Fruit fly (Drosophila melanogaster) whole organism, wandering third instar larva: Measurements from ENCODE around the gene CG17996.
A peak's percentile ranks its signal among the peaks of the same experiment; 100 is the strongest.

ENCODE experiments used
- Abd-B ChIP-seq: fragments of >200 bp; optimal IDR thresholded peaks from 2 replicates; lab custom pipeline; 2017; ENCODE audit warnings: missing biosample characterization, missing genetic modification characterization
- CG32264 ChIP-seq: fragments of 200-800 bp; sonication (Bioruptor generic); optimal IDR thresholded peaks from 2 replicates; lab custom pipeline; 2016; ENCODE audit warnings: missing biosample characterization, missing genetic modification characterization
- CG9705 ChIP-seq: fragments of 200-800 bp; sonication (Bioruptor generic); optimal IDR thresholded peaks from 2 replicates; lab custom pipeline; 2018; ENCODE audit warnings: missing biosample characterization, mild to moderate bottlenecking, missing genetic modification characterization
- CrebA ChIP-seq: fragments of 200-800 bp; sonication (Bioruptor generic); optimal IDR thresholded peaks from 2 replicates; lab custom pipeline; 2016; ENCODE audit warnings: missing biosample characterization, mild to moderate bottlenecking, missing genetic modification characterization, borderline replicate concordance
- Dfd ChIP-seq: fragments of >200 bp; optimal IDR thresholded peaks from 2 replicates; lab custom pipeline; 2017; ENCODE audit warnings: missing biosample characterization, missing genetic modification characterization
- Dif ChIP-seq: fragments of 200-275, 200-300 bp; sonication (Bioruptor generic); optimal IDR thresholded peaks from 2 replicates; lab custom pipeline; 2018; ENCODE audit warnings: missing biosample characterization, missing genetic modification characterization; ENCODE audit not compliant: partially characterized antibody
- GATAd ChIP-seq: sonication (Bioruptor generic); optimal IDR thresholded peaks from 2 replicates; lab custom pipeline; 2016; ENCODE audit warnings: missing biosample characterization, missing genetic modification characterization
- HLH106 ChIP-seq: fragments of 200-800 bp; optimal IDR thresholded peaks from 3 replicates; lab custom pipeline; 2019; ENCODE audit warnings: missing biosample characterization, mild to moderate bottlenecking, missing genetic modification characterization, moderate library complexity
- Hnf4 ChIP-seq: fragments of 200-800 bp; sonication (Bioruptor generic); optimal IDR thresholded peaks from 2 replicates; lab custom pipeline; 2016; ENCODE audit warnings: missing biosample characterization, mild to moderate bottlenecking, missing genetic modification characterization
- Hr78 ChIP-seq: fragments of >200 bp; optimal IDR thresholded peaks from 2 replicates; lab custom pipeline; 2017; ENCODE audit warnings: missing biosample characterization, missing genetic modification characterization
- Hr83 ChIP-seq: fragments of 200-300 bp; sonication (Bioruptor generic); optimal IDR thresholded peaks from 2 replicates; lab custom pipeline; 2016; ENCODE audit warnings: missing biosample characterization, mild to moderate bottlenecking, missing genetic modification characterization, moderate library complexity; ENCODE audit not compliant: poor library complexity, severe bottlenecking
- Jra ChIP-seq: sonication (Bioruptor generic); optimal IDR thresholded peaks from 2 replicates; lab custom pipeline; 2016; ENCODE audit warnings: missing biosample characterization, missing genetic modification characterization
- Mio ChIP-seq: sonication (Bioruptor generic); optimal IDR thresholded peaks from 2 replicates; lab custom pipeline; 2016; ENCODE audit warnings: missing biosample characterization, missing genetic modification characterization
- Myc ChIP-seq: fragments of >200 bp; optimal IDR thresholded peaks from 2 replicates; lab custom pipeline; 2017
- N ChIP-seq: fragments of >200 bp; optimal IDR thresholded peaks from 2 replicates; lab custom pipeline; 2018; ENCODE audit warnings: missing biosample characterization, missing external identifiers, missing genetic modification characterization
- OdsH ChIP-seq: fragments of 200-800 bp; sonication (Bioruptor generic); optimal IDR thresholded peaks from 2 replicates; lab custom pipeline; 2016; ENCODE audit warnings: missing biosample characterization, mild to moderate bottlenecking, missing genetic modification characterization
- Rel ChIP-seq, 2 experiments: fragments of 200-800 bp; sonication (Bioruptor generic) in 1 of 2; optimal IDR thresholded peaks; 2 replicates in 1 of 2; 3 replicates in 1 of 2; lab custom pipeline; 2016 to 2019; ENCODE audit warnings: mild to moderate bottlenecking in 2 of 2, missing biosample characterization in 2 of 2, missing genetic modification characterization in 2 of 2, moderate library complexity in 1 of 2
- Sp1 ChIP-seq: fragments of 200-800 bp; sonication (Bioruptor generic); optimal IDR thresholded peaks from 3 replicates; lab custom pipeline; 2019; ENCODE audit warnings: missing biosample characterization, mild to moderate bottlenecking, missing genetic modification characterization, moderate library complexity
- Vsx2 ChIP-seq: fragments of 200-300, 225-300 bp; sonication (Bioruptor generic); optimal IDR thresholded peaks from 2 replicates; lab custom pipeline; 2018; ENCODE audit warnings: missing biosample characterization, missing genetic modification characterization; ENCODE audit not compliant: partially characterized antibody
- br ChIP-seq: fragments of 200-800 bp; sonication (Bioruptor generic); optimal IDR thresholded peaks from 2 replicates; lab custom pipeline; 2016; ENCODE audit warnings: missing biosample characterization, missing genetic modification characterization
- brk ChIP-seq: fragments of 200-800 bp; sonication (Bioruptor generic); optimal IDR thresholded peaks from 2 replicates; lab custom pipeline; 2016; ENCODE audit warnings: missing biosample characterization, mild to moderate bottlenecking, missing genetic modification characterization
- dl ChIP-seq, 2 experiments: fragments of 175-275, 200-275 bp in 1 of 2; fragments of 200-275 bp in 1 of 2; sonication (Bioruptor generic); optimal IDR thresholded peaks; lab custom pipeline; 2018; ENCODE audit warnings: mild to moderate bottlenecking in 2 of 2, missing biosample characterization in 2 of 2, missing genetic modification characterization in 2 of 2, moderate library complexity in 2 of 2; ENCODE audit not compliant: partially characterized antibody in 2 of 2, insufficient read depth in 1 of 2
- dmrt93B ChIP-seq: fragments of 200-800 bp; sonication (Bioruptor generic); optimal IDR thresholded peaks from 2 replicates; lab custom pipeline; 2018; ENCODE audit warnings: missing biosample characterization, mild to moderate bottlenecking, missing genetic modification characterization
- dsf ChIP-seq: sonication (Bioruptor generic); optimal IDR thresholded peaks from 2 replicates; lab custom pipeline; 2016; ENCODE audit warnings: missing biosample characterization, missing genetic modification characterization, borderline replicate concordance
- ey ChIP-seq: fragments of 200-800 bp; sonication (Bioruptor generic); optimal IDR thresholded peaks from 2 replicates; lab custom pipeline; 2016; ENCODE audit warnings: missing biosample characterization, missing genetic modification characterization
- foxo ChIP-seq, 2 experiments: fragments of 200-800 bp; sonication (Bioruptor generic); optimal IDR thresholded peaks; 2 replicates in 1 of 2; 3 replicates in 1 of 2; lab custom pipeline; 2016 to 2017; ENCODE audit warnings: missing biosample characterization in 2 of 2, missing genetic modification characterization in 2 of 2
- fru ChIP-seq: fragments of 200-800 bp; sonication (Bioruptor generic); optimal IDR thresholded peaks from 3 replicates; lab custom pipeline; 2016; ENCODE audit warnings: missing biosample characterization, mild to moderate bottlenecking, missing genetic modification characterization
- h ChIP-seq: fragments of 200-800 bp; sonication (Bioruptor generic); optimal IDR thresholded peaks from 3 replicates; lab custom pipeline; 2016; ENCODE audit warnings: missing biosample characterization, mild to moderate bottlenecking, missing genetic modification characterization
- jim ChIP-seq: fragments of 175-275, 200-325 bp; sonication (Bioruptor generic); optimal IDR thresholded peaks from 2 replicates; lab custom pipeline; 2016; ENCODE audit warnings: missing biosample characterization, mild to moderate bottlenecking, missing genetic modification characterization
- lola ChIP-seq: fragments of >200 bp; optimal IDR thresholded peaks from 2 replicates; lab custom pipeline; 2017; ENCODE audit warnings: missing biosample characterization, missing genetic modification characterization
- pan ChIP-seq: fragments of >200 bp; optimal IDR thresholded peaks from 2 replicates; lab custom pipeline; 2017
- psq ChIP-seq: fragments of 200-800 bp; sonication (Bioruptor generic); optimal IDR thresholded peaks from 3 replicates; lab custom pipeline; 2017; ENCODE audit warnings: missing biosample characterization, mild to moderate bottlenecking, missing genetic modification characterization, moderate library complexity
- rgr ChIP-seq: fragments of 200-800 bp; sonication (Bioruptor generic); optimal IDR thresholded peaks from 3 replicates; lab custom pipeline; 2016; ENCODE audit warnings: missing biosample characterization, mild to moderate bottlenecking, missing genetic modification characterization
- sage ChIP-seq: fragments of 200-800 bp; sonication (Bioruptor generic); optimal IDR thresholded peaks from 2 replicates; lab custom pipeline; 2016; ENCODE audit warnings: missing biosample characterization, mild to moderate bottlenecking, missing genetic modification characterization
- sv ChIP-seq: fragments of 200-800 bp; sonication (Bioruptor generic); optimal IDR thresholded peaks from 3 replicates; lab custom pipeline; 2016; ENCODE audit warnings: missing biosample characterization, missing genetic modification characterization
- tai ChIP-seq: sonication (Bioruptor generic); optimal IDR thresholded peaks from 2 replicates; lab custom pipeline; 2016; ENCODE audit warnings: missing biosample characterization, missing genetic modification characterization
- usp ChIP-seq: fragments of >200 bp; optimal IDR thresholded peaks from 2 replicates; lab custom pipeline; 2017; ENCODE audit warnings: missing biosample characterization, missing genetic modification characterization
- woc ChIP-seq: sonication (Bioruptor generic); optimal IDR thresholded peaks from 2 replicates; lab custom pipeline; 2016; ENCODE audit warnings: missing biosample characterization, mild to moderate bottlenecking, missing genetic modification characterization

Gene CG17996

DNA sequence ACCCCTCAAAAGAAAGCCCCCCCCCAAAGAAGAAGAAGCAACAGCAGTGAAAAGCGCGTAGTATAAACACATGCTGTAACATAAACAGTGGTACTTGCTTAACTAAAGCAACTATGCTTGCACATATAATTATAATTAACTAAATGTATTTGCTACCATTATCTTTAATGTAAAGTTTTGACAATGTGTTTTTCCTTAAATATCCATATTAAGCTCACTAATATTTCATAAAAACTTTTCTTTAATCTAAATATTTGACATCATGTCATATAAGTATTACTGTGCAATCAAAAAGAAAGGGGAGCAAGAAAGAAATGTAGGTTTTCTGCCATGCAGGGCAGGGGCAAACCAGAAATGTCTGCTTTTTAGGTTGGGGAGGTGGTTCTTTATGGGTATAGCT lies 14.1 kb downstream of the CG17996 start:
- TF ChIP-seq dmrt93B (GFP tag; lab: Kevin White, UChicago): no peak
- TF ChIP-seq woc (GFP tag; lab: Kevin White, UChicago): no peak
- TF ChIP-seq Dif (GFP tag; lab: Kevin White, UChicago): no peak
- no peak for TF ChIP-seq Vsx2 (GFP tag; lab: Kevin White, UChicago)
- no peak for TF ChIP-seq HLH106 (tag; lab: Kevin White, UChicago)
- no peak for TF ChIP-seq brk (GFP tag; lab: Kevin White, UChicago)
- TF ChIP-seq CG32264 (GFP tag; lab: Kevin White, UChicago): no peak
- TF ChIP-seq Hnf4 (GFP tag; lab: Kevin White, UChicago): no peak
- no peak for TF ChIP-seq lola (GFP tag; lab: Kevin White, UChicago)
- no peak for TF ChIP-seq dsf
- TF ChIP-seq fru (GFP tag; lab: Kevin White, UChicago): no peak
- no peak for TF ChIP-seq Hr83 (GFP tag; lab: Kevin White, UChicago)
- TF ChIP-seq Abd-B (GFP tag; lab: Kevin White, UChicago): no peak
- no peak for TF ChIP-seq usp (GFP tag; lab: Kevin White, UChicago)
- no peak for TF ChIP-seq sage (GFP tag; lab: Kevin White, UChicago)

DNA sequence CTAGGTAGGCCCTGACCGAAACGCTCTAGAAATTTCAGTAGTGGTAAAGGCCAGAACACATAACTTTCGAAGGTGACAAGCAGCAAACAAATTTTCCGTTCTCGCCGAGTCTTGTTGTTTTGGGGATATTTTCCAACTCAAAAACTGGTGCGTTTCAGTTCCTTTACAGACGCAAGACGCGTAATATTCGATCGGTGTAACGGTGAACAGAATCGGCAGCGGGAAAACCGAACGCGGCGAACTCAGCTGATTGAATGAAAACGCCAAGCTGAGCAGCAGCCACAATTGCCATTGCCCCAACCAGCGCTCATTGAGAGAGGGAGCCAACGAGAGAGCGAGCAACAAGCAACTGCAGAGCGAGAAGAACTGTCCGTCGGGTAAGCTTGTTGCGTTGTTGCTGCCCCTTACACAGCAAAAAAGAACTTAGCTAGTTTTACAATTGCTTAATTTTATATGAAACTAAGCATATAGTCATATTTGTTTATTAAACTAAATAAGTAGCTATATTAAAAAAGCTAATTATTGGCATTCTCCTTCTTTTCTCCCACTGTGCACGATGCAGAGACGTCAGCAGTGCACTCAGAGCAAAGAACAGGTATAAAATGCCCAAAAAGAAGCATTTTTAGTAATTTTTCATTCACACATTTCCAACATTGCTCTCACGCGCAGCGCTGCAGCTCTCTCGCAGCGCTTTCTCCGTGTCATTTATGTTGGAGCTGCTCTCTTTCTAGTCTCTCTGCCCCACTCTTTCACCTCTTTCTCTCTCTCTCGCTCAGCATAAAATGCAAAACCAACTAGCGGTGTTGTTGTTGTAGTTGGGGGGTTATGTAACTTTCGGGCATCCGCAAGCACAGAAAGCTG lies 14.8 kb downstream of the CG17996 start, which contains the start of the genes Cyt-c-d and CG31808:
Gene Cyt-c-d, plus strand, starts transcription at position 51 of the 861 bp plus-strand sequence.
Gene CG31808, minus strand, starts transcription at position 355 of the 861 bp plus-strand sequence.
- TF ChIP-seq Sp1 (GFP tag; lab: Kevin White, UChicago) (peak; percentile 94), ey (GFP tag; lab: Kevin White, UChicago) (peak; percentile 95), lola (GFP tag; lab: Kevin White, UChicago) (no peak), h (GFP tag; lab: Kevin White, UChicago) (peak; percentile 97), foxo (GFP tag; optimal IDR thresholded peaks at IDR 0.05; lab: Kevin White, UChicago) (peak; percentile 11 to 95), tai (GFP tag; lab: Kevin White, UChicago) (peak; percentile 87), Myc (no peak), Hr83 (GFP tag; lab: Kevin White, UChicago) (peak; percentile 11), dsf (peak; percentile 71), pan (lab: Kevin White, UChicago) (no peak), Mio (GFP tag; lab: Kevin White, UChicago) (no peak), CG9705 (peak; percentile 78), GATAd (peak; percentile 24), dl (GFP tag; optimal IDR thresholded peaks at IDR 0.05; lab: Kevin White, UChicago; ENCODE audit: insufficient read depth in 1 of 2, partially characterized antibody in 2 of 2) (peak; percentile 52 to 85), Rel (GFP tag; optimal IDR thresholded peaks at IDR 0.05; lab: Kevin White, UChicago) (peak; percentile 85), Rel (tag; optimal IDR thresholded peaks at IDR 0.05; lab: Kevin White, UChicago) (peak; percentile 64), jim (GFP tag; lab: Kevin White, UChicago) (no peak), Abd-B (GFP tag; lab: Kevin White, UChicago) (no peak), CrebA (GFP tag; lab: Kevin White, UChicago) (peak; percentile 75), sv (peak; percentile 96), woc (GFP tag; lab: Kevin White, UChicago) (peak; percentile 92), Dif (GFP tag; lab: Kevin White, UChicago) (peak; percentile 93), OdsH (GFP tag; lab: Kevin White, UChicago) (peak; percentile 95), br (GFP tag; lab: Kevin White, UChicago) (peak; percentile 95), Dfd (GFP tag; lab: Kevin White, UChicago) (no peak), usp (GFP tag; lab: Kevin White, UChicago) (no peak), fru (GFP tag; lab: Kevin White, UChicago) (peak; percentile 96), CG32264 (GFP tag; lab: Kevin White, UChicago) (peak; percentile 81), N (GFP tag; lab: Kevin White, UChicago) (no peak), Jra (GFP tag; lab: Kevin White, UChicago) (peak; percentile 89), rgr (peak; percentile 94), psq (GFP tag; lab: Kevin White, UChicago) (peak; percentile 91), Hnf4 (GFP tag; lab: Kevin White, UChicago) (peak; percentile 93), sage (GFP tag; lab: Kevin White, UChicago) (peak; percentile 95), HLH106 (tag; lab: Kevin White, UChicago) (peak; percentile 95), Vsx2 (GFP tag; lab: Kevin White, UChicago) (no peak), Hr78 (GFP tag; lab: Kevin White, UChicago) (no peak), dmrt93B (GFP tag; lab: Kevin White, UChicago) (peak; percentile 88), brk (GFP tag; lab: Kevin White, UChicago) (peak; percentile 92)
